Worm (Caenorhabditis elegans) whole organism, L4/young adult: Measurements from ENCODE around the gene cnnm-3.

Experiments
- W03F9.2 ChIP-seq: fragments of 150-350 bp; optimal IDR thresholded peaks from 2 replicates; lab custom pipeline; 2014; ENCODE audit warnings: missing biosample characterization, missing genetic modification characterization
- him-1 ChIP-seq: sonication (generic microtip); optimal IDR thresholded peaks from 2 replicates; lab custom pipeline; 2016; ENCODE audit warnings: missing genotype, missing genetic modification reagents, missing genetic modification characterization, missing compliant biosample characterization

ce11 chrX:2996318-2996717 is 49.3 kb downstream of the cnnm-3 start:
- TF ChIP-seq W03F9.2 (tag; lab: Kevin White, UChicago) (no peak), him-1 (tag; lab: Kevin White, UChicago) (no peak)
